Fruit fly (Drosophila melanogaster) whole organism, embryonic: ENCODE results near the gene CG9582.

Source experiments
- Bdp1 ChIP-seq: fragments of 200-800 bp; sonication (Bioruptor generic); optimal IDR thresholded peaks from 3 replicates; lab custom pipeline; 2016; ENCODE audit warnings: missing biosample characterization, missing genetic modification characterization
- CG10267 ChIP-seq: fragments of 200-800 bp; sonication (Bioruptor generic); optimal IDR thresholded peaks from 2 replicates; lab custom pipeline; 2018; ENCODE audit warnings: missing biosample characterization, mild to moderate bottlenecking, missing genetic modification characterization, moderate library complexity
- CG10366 ChIP-seq: fragments of 200-800 bp; sonication (Bioruptor generic); IDR thresholded peaks from 2 replicates; pipeline ENCODE4 v1.3.6; 2022; ENCODE audit warnings: missing biosample characterization, missing genetic modification characterization
- CG10431 ChIP-seq: fragments of 200-800 bp; sonication (Bioruptor generic); optimal IDR thresholded peaks from 3 replicates; lab custom pipeline; 2018; ENCODE audit warnings: missing biosample characterization, mild to moderate bottlenecking, missing genetic modification characterization
- CG1233 ChIP-seq: fragments of 200-800 bp; sonication (Bioruptor generic); optimal IDR thresholded peaks from 4 replicates; lab custom pipeline; 2018; ENCODE audit warnings: missing biosample characterization, mild to moderate bottlenecking, missing genetic modification characterization
- CG12391 ChIP-seq: fragments of 200-800 bp; sonication (Bioruptor generic); optimal IDR thresholded peaks from 3 replicates; lab custom pipeline; 2018; ENCODE audit warnings: missing biosample characterization, mild to moderate bottlenecking, missing genetic modification characterization, moderate library complexity
- CG12744 ChIP-seq: fragments of 200-800 bp; sonication (Bioruptor generic); optimal IDR thresholded peaks from 2 replicates; lab custom pipeline; 2016; ENCODE audit warnings: missing biosample characterization, missing genetic modification characterization
- CG15696 ChIP-seq: fragments of 200-800 bp; sonication (Bioruptor generic); optimal IDR thresholded peaks from 2 replicates; lab custom pipeline; 2019; ENCODE audit warnings: missing biosample characterization, mild to moderate bottlenecking, missing genetic modification characterization, moderate library complexity
- CG1647 ChIP-seq: fragments of 200-800 bp; sonication (Bioruptor generic); optimal IDR thresholded peaks from 3 replicates; lab custom pipeline; 2016; ENCODE audit warnings: missing biosample characterization, missing genetic modification characterization
- CG17802 ChIP-seq: fragments of 200-800 bp; sonication (Bioruptor generic); optimal IDR thresholded peaks from 2 replicates; lab custom pipeline; 2018; ENCODE audit warnings: missing biosample characterization, mild to moderate bottlenecking, missing genetic modification characterization, moderate library complexity
- CG2129 ChIP-seq: fragments of 200-800 bp; sonication (Bioruptor generic); IDR thresholded peaks from 2 replicates; pipeline ENCODE4 v1.3.6; 2022; ENCODE audit warnings: missing biosample characterization, missing genetic modification characterization; ENCODE audit not compliant: partially characterized antibody
- CG2712 ChIP-seq: fragments of 200-800 bp; optimal IDR thresholded peaks from 3 replicates; lab custom pipeline; 2019; ENCODE audit warnings: missing biosample characterization, mild to moderate bottlenecking, missing genetic modification characterization, moderate library complexity
- CG3407 ChIP-seq: fragments of 200-800 bp; sonication (Bioruptor generic); optimal IDR thresholded peaks from 2 replicates; lab custom pipeline; 2018; ENCODE audit warnings: missing biosample characterization, mild to moderate bottlenecking, missing genetic modification characterization
- CG34224 ChIP-seq: fragments of 200-800 bp; sonication (Bioruptor generic); IDR thresholded peaks from 3 replicates; pipeline ENCODE4 v1.3.6; 2022; ENCODE audit warnings: missing biosample characterization, missing genetic modification characterization; ENCODE audit not compliant: partially characterized antibody
- CG3838 ChIP-seq: fragments of 200-800 bp; sonication (Bioruptor generic); optimal IDR thresholded peaks from 3 replicates; lab custom pipeline; 2016; ENCODE audit warnings: missing biosample characterization, missing genetic modification characterization
- CG4730 ChIP-seq: fragments of 200-800 bp; sonication (Bioruptor generic); IDR thresholded peaks from 2 replicates; pipeline ENCODE4 v1.3.6; 2022; ENCODE audit warnings: missing biosample characterization, missing genetic modification characterization
- CG6175 ChIP-seq: fragments of 200-800 bp; sonication (Bioruptor generic); IDR thresholded peaks from 3 replicates; pipeline ENCODE4 v1.3.6; 2022; ENCODE audit warnings: missing biosample characterization, missing genetic modification characterization
- CG7357 ChIP-seq: fragments of 200-800 bp; sonication (Bioruptor generic); IDR thresholded peaks from 3 replicates; pipeline ENCODE4 v1.3.6; 2022; ENCODE audit warnings: missing biosample characterization, missing genetic modification characterization
- CG8388 ChIP-seq: fragments of 200-800 bp; sonication (Bioruptor generic); optimal IDR thresholded peaks from 2 replicates; lab custom pipeline; 2019; ENCODE audit warnings: missing biosample characterization, mild to moderate bottlenecking, missing genetic modification characterization, moderate library complexity
- CHES-1-like ChIP-seq: fragments of 200-800 bp; sonication (Bioruptor generic); optimal IDR thresholded peaks from 2 replicates; lab custom pipeline; 2016; ENCODE audit warnings: missing biosample characterization, missing genetic modification characterization
- Dad ChIP-seq: fragments of 200-800 bp; sonication (Bioruptor generic); optimal IDR thresholded peaks from 3 replicates; lab custom pipeline; 2016; ENCODE audit warnings: missing biosample characterization, missing genetic modification characterization
- Deaf1 ChIP-seq: fragments of 200-800 bp; optimal IDR thresholded peaks from 3 replicates; lab custom pipeline; 2019; ENCODE audit warnings: missing biosample characterization, mild to moderate bottlenecking, missing genetic modification characterization, moderate library complexity
- Gsc ChIP-seq: fragments of 200-800 bp; sonication (Bioruptor generic); IDR thresholded peaks from 2 replicates; pipeline ENCODE4 v1.3.6; 2022; ENCODE audit warnings: missing biosample characterization, missing genetic modification characterization
- Hand ChIP-seq: fragments of 200-800 bp; sonication (Bioruptor generic); optimal IDR thresholded peaks from 2 replicates; lab custom pipeline; 2017; ENCODE audit warnings: mild to moderate bottlenecking, missing biosample characterization, missing genetic modification reagents, missing genetic modification characterization
- Hsf ChIP-seq: fragments of 200-800 bp; sonication (Bioruptor generic); optimal IDR thresholded peaks from 3 replicates; lab custom pipeline; 2016; ENCODE audit warnings: missing biosample characterization, missing genetic modification characterization
- NK7.1 ChIP-seq: fragments of 200-800 bp; sonication (Bioruptor generic); optimal IDR thresholded peaks from 3 replicates; lab custom pipeline; 2016; ENCODE audit warnings: missing biosample characterization, missing genetic modification characterization
- Poxn ChIP-seq: fragments of 200-800 bp; sonication (Bioruptor generic); IDR thresholded peaks from 2 replicates; pipeline ENCODE4 v1.3.6; 2022; ENCODE audit warnings: missing biosample characterization, missing genetic modification characterization
- Vsx1 ChIP-seq: fragments of 200-800 bp; sonication (Bioruptor generic); optimal IDR thresholded peaks from 2 replicates; lab custom pipeline; 2017; ENCODE audit warnings: missing biosample characterization, mild to moderate bottlenecking, missing genetic modification characterization, missing genetic modification reagents
- Xbp1 ChIP-seq: fragments of 200-800 bp; sonication (Bioruptor generic); optimal IDR thresholded peaks from 3 replicates; lab custom pipeline; 2016; ENCODE audit warnings: missing biosample characterization, mild to moderate bottlenecking, missing genetic modification characterization
- ap ChIP-seq: fragments of 200-800 bp; sonication (Bioruptor generic); IDR thresholded peaks from 2 replicates; pipeline ENCODE4 v1.3.6; 2022; ENCODE audit warnings: missing biosample characterization, missing genetic modification characterization
- ara ChIP-seq: fragments of 200-800 bp; sonication (Bioruptor generic); IDR thresholded peaks from 2 replicates; pipeline ENCODE4 v1.3.6; 2022; ENCODE audit warnings: missing biosample characterization, missing genetic modification characterization
- bowl ChIP-seq: fragments of 200-800 bp; sonication (Bioruptor generic); IDR thresholded peaks from 2 replicates; pipeline ENCODE4 v1.3.6; 2022; ENCODE audit warnings: missing biosample characterization, missing genetic modification characterization
- cad ChIP-seq: fragments of >200 bp; optimal IDR thresholded peaks from 2 replicates; lab custom pipeline; 2017; ENCODE audit warnings: missing biosample characterization, missing genetic modification characterization
- chn ChIP-seq: fragments of 200-800 bp; sonication (Bioruptor generic); optimal IDR thresholded peaks from 2 replicates; lab custom pipeline; 2016; ENCODE audit warnings: missing biosample characterization, missing genetic modification characterization
- corto ChIP-seq: fragments of 200-800 bp; sonication (Bioruptor generic); optimal IDR thresholded peaks from 2 replicates; lab custom pipeline; 2016; ENCODE audit warnings: missing biosample characterization, mild to moderate bottlenecking, missing genetic modification characterization, moderate library complexity
- crol ChIP-seq: fragments of 200-800 bp; sonication (Bioruptor generic); IDR thresholded peaks from 2 replicates; pipeline ENCODE4 v1.3.6; 2022; ENCODE audit warnings: missing biosample characterization, missing genetic modification characterization
- disco-r ChIP-seq: fragments of 200-800 bp; sonication (Bioruptor generic); optimal IDR thresholded peaks from 2 replicates; lab custom pipeline; 2016; ENCODE audit warnings: missing biosample characterization, missing genetic modification characterization
- dysf ChIP-seq: fragments of 200-800 bp; sonication (Bioruptor generic); IDR thresholded peaks from 3 replicates; pipeline ENCODE4 v1.3.6; 2022; ENCODE audit warnings: missing biosample characterization, missing genetic modification characterization
- ems ChIP-seq: fragments of 200-800 bp; sonication (Bioruptor generic); optimal IDR thresholded peaks from 3 replicates; lab custom pipeline; 2016; ENCODE audit warnings: missing biosample characterization, missing genetic modification characterization
- en ChIP-seq: fragments of 200-800 bp; sonication (Bioruptor generic); optimal IDR thresholded peaks from 2 replicates; lab custom pipeline; 2016; ENCODE audit warnings: missing biosample characterization, missing genetic modification characterization
- insv ChIP-seq, 2 experiments: fragments of 200-800 bp; sonication (Bioruptor generic); optimal IDR thresholded peaks; 3 replicates each; lab custom pipeline; 2016 to 2018; ENCODE audit warnings: missing biosample characterization in 2 of 2, missing genetic modification characterization in 2 of 2
- lilli ChIP-seq: fragments of 200-800 bp; sonication (Bioruptor generic); optimal IDR thresholded peaks from 3 replicates; lab custom pipeline; 2016; ENCODE audit warnings: missing biosample characterization, missing genetic modification characterization
- odd ChIP-seq: fragments of 200-800 bp; sonication (Bioruptor generic); optimal IDR thresholded peaks from 2 replicates; lab custom pipeline; 2017; ENCODE audit warnings: missing biosample characterization, mild to moderate bottlenecking, missing genetic modification characterization
- repo ChIP-seq: fragments of 200-800 bp; sonication (Bioruptor generic); optimal IDR thresholded peaks from 2 replicates; lab custom pipeline; 2016; ENCODE audit warnings: missing biosample characterization, missing genetic modification characterization
- row ChIP-seq: fragments of 200-800 bp; sonication (Bioruptor generic); IDR thresholded peaks from 3 replicates; pipeline ENCODE4 v1.3.6; 2022; ENCODE audit warnings: missing biosample characterization, missing genetic modification characterization
- sd ChIP-seq: fragments of 200-800 bp; sonication (Bioruptor generic); optimal IDR thresholded peaks from 3 replicates; lab custom pipeline; 2018; ENCODE audit warnings: missing biosample characterization, mild to moderate bottlenecking, missing genetic modification characterization, moderate library complexity
- sisA ChIP-seq: fragments of 200-800 bp; sonication (Bioruptor generic); IDR thresholded peaks from 2 replicates; pipeline ENCODE4 v1.3.6; 2022; ENCODE audit warnings: missing biosample characterization, missing genetic modification characterization
- stc ChIP-seq: fragments of 200-800 bp; sonication (Bioruptor generic); IDR thresholded peaks from 2 replicates; pipeline ENCODE4 v1.3.6; 2022; ENCODE audit warnings: missing biosample characterization, missing genetic modification characterization
- tio ChIP-seq: fragments of 200-800 bp; sonication (Bioruptor generic); optimal IDR thresholded peaks from 2 replicates; lab custom pipeline; 2017; ENCODE audit warnings: missing biosample characterization, missing genetic modification characterization, inconsistent platforms
- toy ChIP-seq: fragments of 200-800 bp; sonication (Bioruptor generic); IDR thresholded peaks from 2 replicates; pipeline ENCODE4 v1.3.6; 2022; ENCODE audit warnings: missing biosample characterization, missing genetic modification characterization
- twi ChIP-seq: fragments of 200-800 bp; optimal IDR thresholded peaks from 2 replicates; lab custom pipeline; 2019; ENCODE audit warnings: missing biosample characterization, mild to moderate bottlenecking, missing genetic modification characterization, moderate library complexity
- vfl ChIP-seq: fragments of 200-800 bp; sonication (Bioruptor generic); optimal IDR thresholded peaks from 2 replicates; lab custom pipeline; 2016; ENCODE audit warnings: missing biosample characterization, missing genetic modification characterization

Gene CG9582

dm6 chr2L:8997285-8997684, 34.4 kb downstream of the CG9582 start, which contains the start of the genes alien and CG18661 (continued):
- peak; percentile 78 for TF ChIP-seq CG10267
- peak; percentile 92 for TF ChIP-seq bowl (GFP tag; lab: Robert Waterston, UW)
- TF ChIP-seq CHES-1-like (GFP tag; lab: Kevin White, UChicago) = peak; percentile 85
- TF ChIP-seq sd = peak; percentile 70
- TF ChIP-seq corto (GFP tag; lab: Kevin White, UChicago) = no peak
- peak; percentile 91 for TF ChIP-seq dysf (GFP tag; lab: Robert Waterston, UW)
- TF ChIP-seq CG8388 (GFP tag; lab: Kevin White, UChicago) = peak; percentile 46
- peak; percentile 66; the same call in 1 of the 2 replicates for TF ChIP-seq ara (GFP tag; lab: Robert Waterston, UW)
- TF ChIP-seq CG6175 = peak; percentile 80; the same call in 2 of the 3 replicates
- peak; percentile 74 for TF ChIP-seq CG3838
- peak; percentile 77 for TF ChIP-seq CG15696 (tag; lab: Kevin White, UChicago)
- peak in 1 of 2 experiments; percentile 74 for TF ChIP-seq insv (GFP tag; optimal IDR thresholded peaks at IDR 0.05; lab: Kevin White, UChicago)
- TF ChIP-seq CG2712 = peak; percentile 70
- TF ChIP-seq CG10431 (GFP tag; lab: Kevin White, UChicago) = no peak
- TF ChIP-seq toy (GFP tag; lab: Robert Waterston, UW) = peak; percentile 51; the same call in 1 of the 2 replicates
- peak; percentile 71 for TF ChIP-seq vfl (GFP tag; lab: Kevin White, UChicago)
- TF ChIP-seq NK7.1 (GFP tag; lab: Kevin White, UChicago) = peak; percentile 46
- TF ChIP-seq tio (GFP tag; lab: Kevin White, UChicago) = peak; percentile 36
- TF ChIP-seq row = peak; percentile 97
- peak; percentile 86 for TF ChIP-seq chn
- peak; percentile 54; the same call in 1 of the 2 replicates for TF ChIP-seq Poxn (GFP tag; lab: Robert Waterston, UW)
- TF ChIP-seq ems (GFP tag; lab: Kevin White, UChicago) = peak; percentile 91
- peak; percentile 96 for TF ChIP-seq lilli (GFP tag; lab: Kevin White, UChicago)
- peak; percentile 97 for TF ChIP-seq CG10366 (GFP tag; lab: Robert Waterston, UW)
- TF ChIP-seq ap = peak; percentile 91
- TF ChIP-seq stc (GFP tag; lab: Robert Waterston, UW) = peak; percentile 60
- TF ChIP-seq CG4730 (GFP tag; lab: Robert Waterston, UW) = peak; percentile 83
- TF ChIP-seq CG1233 (GFP tag; lab: Kevin White, UChicago) = peak; percentile 37
- TF ChIP-seq Hsf = peak; percentile 85
- peak; percentile 45; the same call in 1 of the 2 replicates for TF ChIP-seq CG2129 (GFP tag; lab: Robert Waterston, UW)
- peak; percentile 48; the same call in 1 of the 2 replicates for TF ChIP-seq Gsc (GFP tag; lab: Robert Waterston, UW)
- peak; percentile 9 for TF ChIP-seq CG17802 (tag; lab: Kevin White, UChicago)
- peak; percentile 25 for TF ChIP-seq Bdp1 (GFP tag; lab: Kevin White, UChicago)
- peak; percentile 79 for TF ChIP-seq CG12391 (tag; lab: Kevin White, UChicago)
- TF ChIP-seq CG12744 = peak; percentile 91
- peak; percentile 34 for TF ChIP-seq twi (tag; lab: Kevin White, UChicago)
- TF ChIP-seq cad (GFP tag; lab: Kevin White, UChicago) = no peak
- TF ChIP-seq CG34224 (GFP tag; lab: Robert Waterston, UW) = no peak
- TF ChIP-seq Hand = no peak
- no peak for TF ChIP-seq odd (GFP tag; lab: Kevin White, UChicago)
- TF ChIP-seq Deaf1 (tag; lab: Kevin White, UChicago) = peak; percentile 14
- peak; percentile 99 for TF ChIP-seq sisA (GFP tag; lab: Robert Waterston, UW)
- TF ChIP-seq en (GFP tag; lab: Kevin White, UChicago) = peak; percentile 47
- peak; percentile 66 for TF ChIP-seq crol (GFP tag; lab: Robert Waterston, UW)
- peak; percentile 98 for TF ChIP-seq Xbp1 (GFP tag; lab: Kevin White, UChicago)
- peak; percentile 76 for TF ChIP-seq CG1647 (GFP tag; lab: Kevin White, UChicago)
- TF ChIP-seq Vsx1 = no peak
- peak; percentile 84 for TF ChIP-seq repo
- TF ChIP-seq CG7357 (GFP tag; lab: Robert Waterston, UW) = peak; percentile 66
- no peak for TF ChIP-seq CG3407
- TF ChIP-seq disco-r (GFP tag; lab: Kevin White, UChicago) = peak; percentile 44
- peak; percentile 59 for TF ChIP-seq Dad (GFP tag; lab: Kevin White, UChicago)
